Fruit fly (Drosophila melanogaster): ENCODE results near the gene CG10565.
A peak's percentile ranks its signal among the peaks of the same experiment; 100 is the strongest.

Gene CG10565

dm6 chr3L:21171905-21172304 is 35.8 kb upstream of the CG10565 start, which contains the start of gene Ac78C (continued):
- TF ChIP-seq CG18764 (GFP tag; optimal IDR thresholded peaks at IDR 0.05) = peak; percentile 76
- TF ChIP-seq CG3838 (GFP tag; optimal IDR thresholded peaks at IDR 0.05) = peak; percentile 30
- TF ChIP-seq CG13894 (tag; optimal IDR thresholded peaks at IDR 0.05) = peak; percentile 96
- peak; percentile 84 for TF ChIP-seq Awh (GFP tag; IDR thresholded peaks at IDR 0.05)
- no peak for TF ChIP-seq CG10565 (GFP tag; optimal IDR thresholded peaks at IDR 0.05)
- no peak for TF ChIP-seq Spps (tag; optimal IDR thresholded peaks at IDR 0.05)
- peak; percentile 51 for TF ChIP-seq CG13775 (GFP tag; optimal IDR thresholded peaks at IDR 0.05)
- peak; percentile 58 for TF ChIP-seq CG13287 (GFP tag; IDR thresholded peaks at IDR 0.05; ENCODE audit: partially characterized antibody)
- peak; percentile 45 for TF ChIP-seq CG31388 (GFP tag; optimal IDR thresholded peaks at IDR 0.05)
- peak; percentile 57; the same call in 1 of the 3 replicates for TF ChIP-seq CG17361 (GFP tag; IDR thresholded peaks at IDR 0.05)
- TF ChIP-seq CG6254 (GFP tag; optimal IDR thresholded peaks at IDR 0.05) = peak; percentile 42
- peak; percentile 85 for TF ChIP-seq Dek (tag; optimal IDR thresholded peaks at IDR 0.05)
- TF ChIP-seq CG4854 (GFP tag; optimal IDR thresholded peaks at IDR 0.05) = peak; percentile 80
- TF ChIP-seq CG3163 (GFP tag; optimal IDR thresholded peaks at IDR 0.05) = peak; percentile 67
- TF ChIP-seq ara (GFP tag; IDR thresholded peaks at IDR 0.05) = peak; percentile 79
- peak; percentile 96 for TF ChIP-seq CG13624 (GFP tag; optimal IDR thresholded peaks at IDR 0.05)
- TF ChIP-seq lbe (GFP tag; optimal IDR thresholded peaks at IDR 0.05) = peak; percentile 1
- TF ChIP-seq rib (GFP tag; IDR thresholded peaks at IDR 0.05) = peak; percentile 83
- TF ChIP-seq CG6683 (GFP tag; optimal IDR thresholded peaks at IDR 0.05) = peak; percentile 86
- peak; percentile 91 for TF ChIP-seq Dad (GFP tag; optimal IDR thresholded peaks at IDR 0.05)
- peak; percentile 77 for TF ChIP-seq btn (GFP tag; optimal IDR thresholded peaks at IDR 0.05)
- TF ChIP-seq maf-S (GFP tag; optimal IDR thresholded peaks at IDR 0.05) = peak; percentile 78
- peak; percentile 82 for TF ChIP-seq pho (GFP tag; optimal IDR thresholded peaks at IDR 0.05)
- peak; percentile 32 for TF ChIP-seq Dref (GFP tag; IDR thresholded peaks at IDR 0.05)
- TF ChIP-seq Taf1 (GFP tag; IDR thresholded peaks at IDR 0.05) = peak; percentile 84
- TF ChIP-seq Kr (GFP tag; optimal IDR thresholded peaks at IDR 0.05) = no peak
- no peak for TF ChIP-seq CG15479 (GFP tag; optimal IDR thresholded peaks at IDR 0.05)
- TF ChIP-seq Opbp (GFP tag; IDR thresholded peaks at IDR 0.05; ENCODE audit: partially characterized antibody) = peak; percentile 59; the same call in 2 of the 3 replicates
- peak; percentile 62 for TF ChIP-seq Sox100B (GFP tag; optimal IDR thresholded peaks at IDR 0.05)
- TF ChIP-seq ac (GFP tag; optimal IDR thresholded peaks at IDR 0.05) = no peak
- TF ChIP-seq sens (GFP tag) = peak; percentile 94
- TF ChIP-seq gem (tag; optimal IDR thresholded peaks at IDR 0.05) = peak; percentile 83
- no peak; the same call in 2 of the 3 replicates for TF ChIP-seq CG6791 (GFP tag; IDR thresholded peaks at IDR 0.05; ENCODE audit: partially characterized antibody)
- peak; percentile 90 for TF ChIP-seq pb (GFP tag; optimal IDR thresholded peaks at IDR 0.05)
- peak; percentile 84 for TF ChIP-seq pum (GFP tag; optimal IDR thresholded peaks at IDR 0.05)
- TF ChIP-seq inv (GFP tag; IDR thresholded peaks at IDR 0.05; ENCODE audit: partially characterized antibody) = peak; percentile 59
- TF ChIP-seq CG18619 (GFP tag; optimal IDR thresholded peaks at IDR 0.05) = peak; percentile 77
- TF ChIP-seq repo (GFP tag; optimal IDR thresholded peaks at IDR 0.05) = peak; percentile 91
- peak; percentile 88 for TF ChIP-seq Fer2 (tag; optimal IDR thresholded peaks at IDR 0.05)
- TF ChIP-seq lab (GFP tag; optimal IDR thresholded peaks at IDR 0.05) = peak; percentile 96
- TF ChIP-seq sisA (GFP tag; IDR thresholded peaks at IDR 0.05) = peak; percentile 85
- no peak for TF ChIP-seq CG9797 (GFP tag; optimal IDR thresholded peaks at IDR 0.05)
- TF ChIP-seq CG10979 (tag; optimal IDR thresholded peaks at IDR 0.05) = no peak
- TF ChIP-seq Lhr (GFP tag; optimal IDR thresholded peaks at IDR 0.05) = peak; percentile 9
- peak; percentile 90 for TF ChIP-seq Ada2b (GFP tag; IDR thresholded peaks at IDR 0.05)
- TF ChIP-seq CG6765 (GFP tag; optimal IDR thresholded peaks at IDR 0.05) = peak; percentile 84
- no peak for TF ChIP-seq CG2202 (tag; optimal IDR thresholded peaks at IDR 0.05)
- peak; percentile 30 for TF ChIP-seq pros (GFP tag; optimal IDR thresholded peaks at IDR 0.05)
- peak; percentile 72 for TF ChIP-seq CG12659 (GFP tag; optimal IDR thresholded peaks at IDR 0.05)
- TF ChIP-seq sug (tag; optimal IDR thresholded peaks at IDR 0.05) = peak; percentile 92

Measured in whole organism, embryonic.